Worm (Caenorhabditis elegans): ENCODE data around the gene tag-131.

ce11 chrIII:4284732-4285165 is 32.8 kb upstream of the tag-131 start:
- TF ChIP-seq pqm-1 (tag; optimal IDR thresholded peaks at IDR 0.05): peak; percentile 30
- peak; percentile 99 for TF ChIP-seq pha-4 (tag; optimal IDR thresholded peaks at IDR 0.05)
- no peak for TF ChIP-seq ama-1 (optimal IDR thresholded peaks at IDR 0.05)
- peak in 1 of 3 experiments; percentile 27 for TF ChIP-seq elt-3 (tag; optimal IDR thresholded peaks at IDR 0.05)

All from whole organism, L3 larva.